Fruit fly (Drosophila melanogaster): ENCODE measurements around the gene RhoGAP71E.

dm6 chr3L:15619626-15620247 is 31.1 kb downstream of the RhoGAP71E start, which contains the start of gene Phs:
- TF ChIP-seq CG8478 (optimal IDR thresholded peaks at IDR 0.05) (no peak), CTCF (optimal IDR thresholded peaks at IDR 0.05) (peak in 1 of 2 experiments; percentile 11)

All from S2 (cell line).